Fruit fly (Drosophila melanogaster) whole organism, larva: ENCODE results near the gene Frl.

Experiments
- noc ChIP-seq: fragments of 200-800 bp; sonication (Bioruptor generic); optimal IDR thresholded peaks from 3 replicates; lab custom pipeline; 2019; ENCODE audit warnings: missing biosample characterization, mild to moderate bottlenecking, missing genetic modification characterization, moderate library complexity

The Frl gene

dm6 chr3L:14037655-14038644 lies 15.1 kb upstream of the Frl start:
- TF ChIP-seq noc: no peak

dm6 chr3L:14049620-14050253 lies 3.3 kb upstream of the Frl start, which contains the start of gene Neurl4:
Gene Neurl4, minus strand, starts transcription at chr3L:14049892.
- no peak for TF ChIP-seq noc

dm6 chr3L:14050944-14051548 lies 2.0 kb upstream of the Frl start, which contains the start of gene CG6833:
Gene CG6833, plus strand, starts transcription at chr3L:14051206.
- no peak for TF ChIP-seq noc

- no peak for TF ChIP-seq noc
These were observed 791 bp downstream of the Frl start for dm6 chr3L:14053806-14054205.

dm6 chr3L:14055260-14055696 lies 2.3 kb downstream of the Frl start:
- peak; percentile 30 for TF ChIP-seq noc

- no peak for TF ChIP-seq noc
These were observed 3.0 kb downstream of the Frl start for dm6 chr3L:14055815-14056516.

dm6 chr3L:14056816-14057215 lies 3.8 kb downstream of the Frl start:
- TF ChIP-seq noc: no peak

- no peak for TF ChIP-seq noc
These were observed 6.4 kb downstream of the Frl start for dm6 chr3L:14059266-14059974.

dm6 chr3L:14062702-14063101 lies 9.7 kb downstream of the Frl start:
- no peak for TF ChIP-seq noc

- no peak for TF ChIP-seq noc
These were observed 10.4 kb downstream of the Frl start for dm6 chr3L:14063241-14064064.

dm6 chr3L:14064065-14064414 lies 11.0 kb downstream of the Frl start:
- no peak for TF ChIP-seq noc

dm6 chr3L:14071621-14072020 lies 18.6 kb downstream of the Frl start, which contains the start of gene Pex1:
Gene Pex1, plus strand, starts transcription at chr3L:14071892.
- TF ChIP-seq noc: no peak

- no peak for TF ChIP-seq noc
These were observed 22.5 kb downstream of the Frl start, which contains the start of gene btl for dm6 chr3L:14075472-14075871. Gene btl, plus strand, starts transcription at chr3L:14075772.

- TF ChIP-seq noc: no peak
These were observed 23.5 kb downstream of the Frl start for dm6 chr3L:14076559-14076958.

dm6 chr3L:14078227-14078626 lies 25.2 kb downstream of the Frl start:
- no peak for TF ChIP-seq noc
